Fruit fly (Drosophila melanogaster) whole organism, prepupa: ENCODE measurements around the gene CG14007.

Experiments used
- CG8632 ChIP-seq: fragments of 200-800 bp; sonication (Bioruptor generic); optimal IDR thresholded peaks from 3 replicates; lab custom pipeline; 2016; ENCODE audit warnings: missing biosample characterization, missing genetic modification characterization
- Smox ChIP-seq: fragments of 200-800 bp; sonication (Bioruptor generic); optimal IDR thresholded peaks from 3 replicates; lab custom pipeline; 2016; ENCODE audit warnings: missing biosample characterization, missing genetic modification characterization
- achi ChIP-seq: fragments of 200-800 bp; sonication (Bioruptor generic); optimal IDR thresholded peaks from 3 replicates; lab custom pipeline; 2016; ENCODE audit warnings: missing biosample characterization, missing genetic modification characterization
- acj6 ChIP-seq: fragments of 200-800 bp; sonication (Bioruptor generic); optimal IDR thresholded peaks from 3 replicates; lab custom pipeline; 2016; ENCODE audit warnings: missing biosample characterization, missing genetic modification characterization
- net ChIP-seq: fragments of 200-800 bp; sonication (Bioruptor generic); optimal IDR thresholded peaks from 3 replicates; lab custom pipeline; 2016; ENCODE audit warnings: missing biosample characterization, missing genetic modification characterization
- vri ChIP-seq: fragments of 200-800 bp; sonication (Bioruptor generic); optimal IDR thresholded peaks from 3 replicates; lab custom pipeline; 2016; ENCODE audit warnings: missing biosample characterization, mild to moderate bottlenecking, missing genetic modification characterization

DNA sequence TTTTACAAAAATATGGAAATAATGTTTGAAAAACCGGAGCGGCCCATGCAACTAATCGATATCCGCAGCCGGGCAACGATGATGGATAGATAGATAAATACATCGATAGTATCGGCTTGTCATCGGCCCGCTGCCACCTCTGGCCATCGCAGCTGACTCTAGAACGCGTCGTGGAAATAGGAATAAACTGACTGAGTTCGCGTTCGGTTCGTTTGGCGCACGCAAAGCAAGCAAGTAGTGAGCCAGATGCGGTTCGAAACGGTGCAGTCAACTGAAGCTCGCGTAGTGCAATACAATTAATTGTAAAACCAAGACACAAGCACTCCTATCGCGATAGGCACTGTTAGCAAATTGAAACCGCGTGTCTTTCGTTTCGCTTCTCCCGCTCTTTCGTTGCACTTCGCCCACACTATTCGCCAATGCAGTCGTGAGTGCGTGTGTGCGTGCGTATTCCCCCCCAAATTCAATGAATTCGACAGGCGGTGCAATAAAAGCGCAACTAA lies 8.1 kb upstream of the CG14007 start, which contains the start of gene CG11030:
- no peak for TF ChIP-seq achi (GFP tag; lab: Kevin White, UChicago)
- TF ChIP-seq acj6 (GFP tag; lab: Kevin White, UChicago): no peak
- TF ChIP-seq CG8632 (GFP tag; lab: Kevin White, UChicago): no peak
- no peak for TF ChIP-seq net (GFP tag; lab: Kevin White, UChicago)
- no peak for TF ChIP-seq Smox (GFP tag; lab: Kevin White, UChicago)
- no peak for TF ChIP-seq vri (GFP tag; lab: Kevin White, UChicago)
